Fruit fly (Drosophila melanogaster) whole organism, embryonic: Measurements from ENCODE around the gene CG3117.

Source experiments
- Adf1 ChIP-seq: fragments of 200-800 bp; sonication (Bioruptor generic); IDR thresholded peaks from 2 replicates; pipeline ENCODE4 v1.3.6; 2022; ENCODE audit warnings: missing biosample characterization, missing genetic modification characterization
- Antp ChIP-seq: fragments of 200-800 bp; sonication (Bioruptor generic); optimal IDR thresholded peaks from 3 replicates; lab custom pipeline; 2016; ENCODE audit warnings: missing biosample characterization, missing genetic modification characterization
- Atf3 ChIP-seq: fragments of 200-800 bp; sonication (Bioruptor generic); optimal IDR thresholded peaks from 3 replicates; lab custom pipeline; 2016; ENCODE audit warnings: missing biosample characterization, missing genetic modification characterization
- Bdp1 ChIP-seq: fragments of 200-800 bp; sonication (Bioruptor generic); optimal IDR thresholded peaks from 3 replicates; lab custom pipeline; 2016; ENCODE audit warnings: missing biosample characterization, missing genetic modification characterization
- CG10147 ChIP-seq: fragments of 200-800 bp; sonication (Bioruptor generic); optimal IDR thresholded peaks from 2 replicates; lab custom pipeline; 2019; ENCODE audit warnings: missing biosample characterization, mild to moderate bottlenecking, missing genetic modification characterization, moderate library complexity
- CG10431 ChIP-seq: fragments of 200-800 bp; sonication (Bioruptor generic); optimal IDR thresholded peaks from 3 replicates; lab custom pipeline; 2018; ENCODE audit warnings: missing biosample characterization, mild to moderate bottlenecking, missing genetic modification characterization
- CG11247 ChIP-seq: fragments of 200-800 bp; sonication (Bioruptor generic); IDR thresholded peaks from 2 replicates; pipeline ENCODE4 v1.3.6; 2022; ENCODE audit warnings: missing biosample characterization, missing genetic modification characterization
- CG14860 ChIP-seq: fragments of 200-800 bp; sonication (Bioruptor generic); IDR thresholded peaks from 3 replicates; pipeline ENCODE4 v1.3.6; 2022; ENCODE audit warnings: missing biosample characterization, missing genetic modification characterization; ENCODE audit not compliant: partially characterized antibody
- CG1602 ChIP-seq: fragments of 200-800 bp; sonication (Bioruptor generic); optimal IDR thresholded peaks from 3 replicates; lab custom pipeline; 2016; ENCODE audit warnings: missing biosample characterization, missing genetic modification characterization
- CG16863 ChIP-seq: fragments of 200-800 bp; sonication (Bioruptor generic); optimal IDR thresholded peaks from 3 replicates; lab custom pipeline; 2016; ENCODE audit warnings: missing biosample characterization, missing genetic modification characterization
- CG17612 ChIP-seq: fragments of 200-800 bp; sonication (Bioruptor generic); IDR thresholded peaks from 2 replicates; pipeline ENCODE4 v1.3.6; 2022; ENCODE audit warnings: missing biosample characterization, missing genetic modification characterization
- CG17912 ChIP-seq: fragments of 200-800 bp; sonication (Bioruptor generic); optimal IDR thresholded peaks from 2 replicates; lab custom pipeline; 2018; ENCODE audit warnings: missing biosample characterization, mild to moderate bottlenecking, missing genetic modification characterization
- CG2116 ChIP-seq: fragments of 200-800 bp; sonication (Bioruptor generic); optimal IDR thresholded peaks from 3 replicates; lab custom pipeline; 2018; ENCODE audit warnings: missing biosample characterization, mild to moderate bottlenecking, missing genetic modification characterization
- CG30403 ChIP-seq: fragments of 200-800 bp; sonication (Bioruptor generic); optimal IDR thresholded peaks from 3 replicates; lab custom pipeline; 2016; ENCODE audit warnings: missing biosample characterization, missing genetic modification characterization
- CG31388 ChIP-seq: fragments of 200-800 bp; sonication (Bioruptor generic); optimal IDR thresholded peaks from 2 replicates; lab custom pipeline; 2016; ENCODE audit warnings: missing biosample characterization, missing genetic modification characterization
- CG6791 ChIP-seq: fragments of 200-800 bp; sonication (Bioruptor generic); IDR thresholded peaks from 3 replicates; pipeline ENCODE4 v1.3.6; 2022; ENCODE audit warnings: missing biosample characterization, missing genetic modification characterization; ENCODE audit not compliant: partially characterized antibody
- CG7786 ChIP-seq: fragments of 200-800 bp; sonication (Bioruptor generic); optimal IDR thresholded peaks from 2 replicates; lab custom pipeline; 2016; ENCODE audit warnings: missing biosample characterization, missing genetic modification characterization
- CG7839 ChIP-seq: fragments of 200-800 bp; sonication (Bioruptor generic); optimal IDR thresholded peaks from 3 replicates; lab custom pipeline; 2018; ENCODE audit warnings: missing biosample characterization, mild to moderate bottlenecking, missing genetic modification characterization, moderate library complexity
- CG9727 ChIP-seq: fragments of 200-800 bp; sonication (Bioruptor generic); optimal IDR thresholded peaks from 3 replicates; lab custom pipeline; 2017; ENCODE audit warnings: missing biosample characterization, mild to moderate bottlenecking, missing genetic modification characterization
- CG9876 ChIP-seq: fragments of 200-800 bp; sonication (Bioruptor generic); optimal IDR thresholded peaks from 2 replicates; lab custom pipeline; 2016; ENCODE audit warnings: missing biosample characterization, missing genetic modification characterization
- CoRest ChIP-seq: fragments of 200-800 bp; sonication (Bioruptor generic); optimal IDR thresholded peaks from 3 replicates; lab custom pipeline; 2018; ENCODE audit warnings: missing biosample characterization, mild to moderate bottlenecking, missing genetic modification characterization, moderate library complexity
- Dip2 ChIP-seq: fragments of 200-800 bp; sonication (Bioruptor generic); IDR thresholded peaks from 2 replicates; pipeline ENCODE4 v1.3.6; 2022; ENCODE audit warnings: missing biosample characterization, missing genetic modification characterization
- Fer2 ChIP-seq: fragments of 200-800 bp; sonication (Bioruptor generic); optimal IDR thresholded peaks from 2 replicates; lab custom pipeline; 2018; ENCODE audit warnings: missing biosample characterization, mild to moderate bottlenecking, missing genetic modification characterization, moderate library complexity
- Fer3 ChIP-seq: fragments of 200-800 bp; sonication (Bioruptor generic); optimal IDR thresholded peaks from 2 replicates; lab custom pipeline; 2018; ENCODE audit warnings: missing biosample characterization, mild to moderate bottlenecking, missing genetic modification characterization, moderate library complexity
- HLHmδ ChIP-seq: fragments of 200-800 bp; sonication (Bioruptor generic); optimal IDR thresholded peaks from 2 replicates; lab custom pipeline; 2018; ENCODE audit warnings: missing biosample characterization, mild to moderate bottlenecking, missing genetic modification characterization, moderate library complexity
- Hey ChIP-seq: fragments of 200-800 bp; sonication (Bioruptor generic); optimal IDR thresholded peaks from 3 replicates; lab custom pipeline; 2018; ENCODE audit warnings: missing biosample characterization, mild to moderate bottlenecking, missing genetic modification characterization
- Hmx ChIP-seq: fragments of 200-800 bp; sonication (Bioruptor generic); optimal IDR thresholded peaks from 2 replicates; lab custom pipeline; 2016; ENCODE audit warnings: missing biosample characterization, missing genetic modification characterization
- NC2β ChIP-seq: fragments of 200-800 bp; sonication (Bioruptor generic); optimal IDR thresholded peaks from 2 replicates; lab custom pipeline; 2016; ENCODE audit warnings: missing biosample characterization, missing genetic modification characterization
- Sry-δ ChIP-seq: fragments of 200-800 bp; sonication (Bioruptor generic); optimal IDR thresholded peaks from 2 replicates; lab custom pipeline; 2016; ENCODE audit warnings: missing biosample characterization, missing genetic modification characterization
- az2 ChIP-seq: fragments of 200-800 bp; sonication (Bioruptor generic); optimal IDR thresholded peaks from 3 replicates; lab custom pipeline; 2016; ENCODE audit warnings: missing biosample characterization, missing genetic modification characterization
- br ChIP-seq: fragments of >200 bp; optimal IDR thresholded peaks from 2 replicates; lab custom pipeline; 2017
- dpn ChIP-seq, 2 experiments: fragments of 200-800 bp; sonication (Bioruptor generic); optimal IDR thresholded peaks; 3 replicates each; lab custom pipeline; 2016; ENCODE audit warnings: missing biosample characterization in 2 of 2, missing genetic modification characterization in 2 of 2
- fd64A ChIP-seq: fragments of 200-800 bp; sonication (Bioruptor generic); optimal IDR thresholded peaks from 3 replicates; lab custom pipeline; 2018; ENCODE audit warnings: missing biosample characterization, mild to moderate bottlenecking, missing genetic modification characterization
- gem ChIP-seq: fragments of 200-800 bp; sonication (Bioruptor generic); optimal IDR thresholded peaks from 2 replicates; lab custom pipeline; 2019; ENCODE audit warnings: missing biosample characterization, mild to moderate bottlenecking, missing genetic modification characterization, moderate library complexity
- gsb-n ChIP-seq: fragments of 200-800 bp; sonication (Bioruptor generic); optimal IDR thresholded peaks from 3 replicates; lab custom pipeline; 2018; ENCODE audit warnings: missing biosample characterization, mild to moderate bottlenecking, missing genetic modification characterization
- hb ChIP-seq: fragments of 200-800 bp; sonication (Bioruptor generic); IDR thresholded peaks from 3 replicates; pipeline ENCODE4 v1.3.6; 2022; ENCODE audit warnings: missing biosample characterization, missing genetic modification characterization; ENCODE audit not compliant: partially characterized antibody
- hth ChIP-seq: fragments of >200 bp; optimal IDR thresholded peaks from 2 replicates; lab custom pipeline; 2017; ENCODE audit warnings: inconsistent platforms
- ken ChIP-seq: fragments of 200-800 bp; sonication (Bioruptor generic); IDR thresholded peaks from 3 replicates; pipeline ENCODE4 v1.3.6; 2022; ENCODE audit warnings: missing biosample characterization, missing genetic modification characterization
- lov ChIP-seq, 2 experiments: fragments of 200-800 bp in 1 of 2; fragments of >200 bp in 1 of 2; sonication (Bioruptor generic) in 1 of 2; IDR thresholded peaks in 1 of 2; optimal IDR thresholded peaks in 1 of 2; 2 replicates in 1 of 2; 3 replicates in 1 of 2; pipeline versions ENCODE4 v1.3.6 to Lab custom; 2017 to 2022; ENCODE audit warnings: missing biosample characterization in 1 of 2, missing genetic modification characterization in 1 of 2
- prd ChIP-seq, 3 experiments: fragments of >200 bp in 2 of 3; fragments of 200-800 bp in 1 of 3; sonication (Bioruptor generic) in 1 of 3; optimal IDR thresholded peaks in 2 of 3; IDR thresholded peaks in 1 of 3; 2 replicates in 2 of 3; 3 replicates in 1 of 3; pipeline versions ENCODE4 v1.3.6 to Lab custom; 2017 to 2022; ENCODE audit warnings: missing biosample characterization in 1 of 3, missing genetic modification characterization in 1 of 3
- psq ChIP-seq: fragments of 200-800 bp; sonication (Bioruptor generic); optimal IDR thresholded peaks from 2 replicates; lab custom pipeline; 2017; ENCODE audit warnings: missing biosample characterization, missing genetic modification characterization
- pzg ChIP-seq: fragments of 200-800 bp; sonication (Bioruptor generic); optimal IDR thresholded peaks from 3 replicates; lab custom pipeline; 2018; ENCODE audit warnings: missing biosample characterization, mild to moderate bottlenecking, missing genetic modification characterization, moderate library complexity
- ranshi ChIP-seq: fragments of 200-800 bp; sonication (Bioruptor generic); IDR thresholded peaks from 2 replicates; pipeline ENCODE4 v1.3.6; 2022; ENCODE audit warnings: missing biosample characterization, missing genetic modification characterization
- sc ChIP-seq, 3 experiments: fragments of >200 bp in 2 of 3; fragments of 200-800 bp in 1 of 3; sonication (Bioruptor generic) in 1 of 3; optimal IDR thresholded peaks; 2 replicates in 2 of 3; 3 replicates in 1 of 3; lab custom pipeline; 2017; ENCODE audit warnings: mild to moderate bottlenecking in 1 of 3, missing biosample characterization in 1 of 3, missing genetic modification characterization in 1 of 3, missing genetic modification reagents in 1 of 3
- seq ChIP-seq: fragments of 200-800 bp; sonication (Bioruptor generic); IDR thresholded peaks from 2 replicates; pipeline ENCODE4 v1.3.6; 2022; ENCODE audit warnings: missing biosample characterization, missing genetic modification characterization
- stc ChIP-seq: fragments of 200-800 bp; sonication (Bioruptor generic); IDR thresholded peaks from 2 replicates; pipeline ENCODE4 v1.3.6; 2022; ENCODE audit warnings: missing biosample characterization, missing genetic modification characterization
- sug ChIP-seq: fragments of 200-800 bp; optimal IDR thresholded peaks from 2 replicates; lab custom pipeline; 2019; ENCODE audit warnings: missing biosample characterization, mild to moderate bottlenecking, missing genetic modification characterization, moderate library complexity
- tap ChIP-seq: fragments of 200-800 bp; optimal IDR thresholded peaks from 3 replicates; lab custom pipeline; 2019; ENCODE audit warnings: missing biosample characterization, mild to moderate bottlenecking, missing genetic modification characterization, moderate library complexity
- trh ChIP-seq: fragments of 200-800 bp; sonication (Bioruptor generic); optimal IDR thresholded peaks from 2 replicates; lab custom pipeline; 2016; ENCODE audit warnings: missing biosample characterization, missing genetic modification characterization
- ttk ChIP-seq: fragments of 200-800 bp; sonication (Bioruptor generic); IDR thresholded peaks from 2 replicates; pipeline ENCODE4 v2.1.2; 2022; ENCODE audit warnings: missing biosample characterization, missing genetic modification characterization

CG3117 gene

dm6 chr2L:2878188-2878587 lies 31.2 kb upstream of the CG3117 start, which contains the start of the genes Prx6a and Sbat (continued):
- TF ChIP-seq HLHmδ (GFP tag; lab: Kevin White, UChicago) (no peak), Hmx (no peak), CG17912 (GFP tag; lab: Kevin White, UChicago) (no peak), Adf1 (GFP tag; lab: Robert Waterston, UW) (no peak), CoRest (peak; percentile 86), gem (tag; lab: Kevin White, UChicago) (peak; percentile 79), ttk (GFP tag; lab: Robert Waterston, UW) (0 out of 2 replicates have a peak, but pooled peaks have one; percentile 8), br (lab: Kevin White, UChicago) (no peak), CG1602 (GFP tag; lab: Kevin White, UChicago) (peak; percentile 47), Fer3 (tag; lab: Kevin White, UChicago) (peak; percentile 75), CG6791 (GFP tag; lab: Robert Waterston, UW) (no peak), CG10147 (GFP tag; lab: Kevin White, UChicago) (peak; percentile 87), Atf3 (GFP tag; lab: Kevin White, UChicago) (peak; percentile 40), Fer2 (tag; lab: Kevin White, UChicago) (peak; percentile 66), Dip2 (GFP tag; lab: Robert Waterston, UW) (no peak), seq (GFP tag; lab: Robert Waterston, UW) (no peak), trh (GFP tag; lab: Kevin White, UChicago) (peak; percentile 66), CG11247 (no peak), gsb-n (tag; lab: Kevin White, UChicago) (peak; percentile 57), stc (GFP tag; lab: Robert Waterston, UW) (peak; percentile 45; the same call in 1 of the 2 replicates), CG7839 (tag; lab: Kevin White, UChicago) (peak; percentile 70), CG17612 (GFP tag; lab: Robert Waterston, UW) (no peak), Sry-δ (GFP tag; lab: Kevin White, UChicago) (peak; percentile 52), psq (GFP tag; lab: Kevin White, UChicago) (no peak), Hey (tag; lab: Kevin White, UChicago) (peak; percentile 2), CG14860 (GFP tag; lab: Robert Waterston, UW) (no peak), tap (tag; lab: Kevin White, UChicago) (peak; percentile 37), NC2β (GFP tag; lab: Kevin White, UChicago) (peak; percentile 63), lov (optimal IDR thresholded peaks at IDR 0.05; lab: Kevin White, UChicago) (no peak), lov (GFP tag; IDR thresholded peaks at IDR 0.05; lab: Robert Waterston, UW) (no peak), hth (lab: Kevin White, UChicago) (no peak), sc (optimal IDR thresholded peaks at IDR 0.05; lab: Kevin White, UChicago) (no peak), sc (GFP tag; optimal IDR thresholded peaks at IDR 0.05; lab: Kevin White, UChicago) (no peak), ranshi (GFP tag; lab: Robert Waterston, UW) (peak; percentile 87), sug (peak; percentile 89), CG16863 (GFP tag; lab: Kevin White, UChicago) (peak; percentile 65), ken (GFP tag; lab: Robert Waterston, UW) (peak; percentile 60; the same call in 2 of the 3 replicates), dpn (GFP tag; optimal IDR thresholded peaks at IDR 0.05; lab: Kevin White, UChicago) (peak; percentile 74), CG9727 (GFP tag; lab: Kevin White, UChicago) (peak; percentile 49), Antp (GFP tag; lab: Kevin White, UChicago) (peak; percentile 73), CG10431 (no peak), Bdp1 (GFP tag; lab: Kevin White, UChicago) (peak; percentile 57), CG2116 (GFP tag; lab: Kevin White, UChicago) (peak; percentile 69), az2 (GFP tag; lab: Kevin White, UChicago) (peak; percentile 57), pzg (GFP tag; lab: Kevin White, UChicago) (peak; percentile 84), CG9876 (GFP tag; lab: Kevin White, UChicago) (peak; percentile 63), CG7786 (GFP tag; lab: Kevin White, UChicago) (peak; percentile 77), fd64A (GFP tag; lab: Kevin White, UChicago) (no peak), prd (optimal IDR thresholded peaks at IDR 0.05; lab: Kevin White, UChicago) (no peak), prd (GFP tag; IDR thresholded peaks at IDR 0.05; lab: Robert Waterston, UW) (peak; percentile 80), hb (GFP tag; lab: Robert Waterston, UW) (no peak), CG31388 (GFP tag; lab: Kevin White, UChicago) (no peak), CG30403 (GFP tag; lab: Kevin White, UChicago) (peak; percentile 81)
